Fruit fly (Drosophila melanogaster): ENCODE results near the gene loh.

Gene loh

dm6 chr2L:10468388-10468787, 26.1 kb downstream of the loh start (continued):
- TF ChIP-seq CG17829 (tag; optimal IDR thresholded peaks at IDR 0.05) = peak; percentile 37
- TF ChIP-seq CG18764 (GFP tag; optimal IDR thresholded peaks at IDR 0.05) = no peak
- TF ChIP-seq Side (GFP tag; optimal IDR thresholded peaks at IDR 0.05) = no peak
- TF ChIP-seq Elba2 (GFP tag; optimal IDR thresholded peaks at IDR 0.05) = no peak
- TF ChIP-seq Rfx (GFP tag; IDR thresholded peaks at IDR 0.05) = peak; percentile 86
- no peak for TF ChIP-seq dm (GFP tag; optimal IDR thresholded peaks at IDR 0.05)
- TF ChIP-seq CG30431 (GFP tag; optimal IDR thresholded peaks at IDR 0.05) = peak; percentile 8
- no peak for TF ChIP-seq eve (GFP tag; optimal IDR thresholded peaks at IDR 0.05)
- TF ChIP-seq Jarid2 (GFP tag; optimal IDR thresholded peaks at IDR 0.05) = no peak
- peak; percentile 6 to 8 for TF ChIP-seq chif (GFP tag; optimal IDR thresholded peaks at IDR 0.05)
- no peak for TF ChIP-seq nom (GFP tag; optimal IDR thresholded peaks at IDR 0.05)
- no peak for TF ChIP-seq Gsc (GFP tag; IDR thresholded peaks at IDR 0.05)
- peak; percentile 63 for TF ChIP-seq CG12391 (tag; optimal IDR thresholded peaks at IDR 0.05)
- no peak for TF ChIP-seq C15 (GFP tag; IDR thresholded peaks at IDR 0.05)
- peak; percentile 40 for TF ChIP-seq CG6813 (GFP tag; optimal IDR thresholded peaks at IDR 0.05)
- TF ChIP-seq dmrt99B (tag; optimal IDR thresholded peaks at IDR 0.05) = peak; percentile 70
- TF ChIP-seq sim (GFP tag; IDR thresholded peaks at IDR 0.05) = no peak
- no peak for TF ChIP-seq CG4854 (GFP tag; optimal IDR thresholded peaks at IDR 0.05)
- no peak for TF ChIP-seq CG11723 (GFP tag; optimal IDR thresholded peaks at IDR 0.05)
- TF ChIP-seq CG17361 (GFP tag; IDR thresholded peaks at IDR 0.05) = peak; percentile 36; the same call in 1 of the 3 replicates
- no peak for TF ChIP-seq Bgb (GFP tag; IDR thresholded peaks at IDR 0.05; ENCODE audit: partially characterized antibody)
- no peak for TF ChIP-seq tup (GFP tag; optimal IDR thresholded peaks at IDR 0.05)
- peak; percentile 4 for TF ChIP-seq exex (tag; optimal IDR thresholded peaks at IDR 0.05)
- TF ChIP-seq Bdp1 (GFP tag; optimal IDR thresholded peaks at IDR 0.05) = no peak
- 0 out of 2 replicates have a peak, but pooled peaks have one; percentile 18 for TF ChIP-seq CG6689 (GFP tag; IDR thresholded peaks at IDR 0.05)
- TF ChIP-seq CG42726 (GFP tag; IDR thresholded peaks at IDR 0.05; ENCODE audit: partially characterized antibody) = no peak
- TF ChIP-seq Hr51 (GFP tag; optimal IDR thresholded peaks at IDR 0.05) = peak; percentile 3 to 56
- no peak for TF ChIP-seq ato (GFP tag; IDR thresholded peaks at IDR 0.05; ENCODE audit: partially characterized antibody)
- TF ChIP-seq CG10274 (GFP tag; optimal IDR thresholded peaks at IDR 0.05) = no peak
- TF ChIP-seq YL-1 (GFP tag; optimal IDR thresholded peaks at IDR 0.05) = no peak
- peak; percentile 34 for TF ChIP-seq tin (GFP tag; optimal IDR thresholded peaks at IDR 0.05)
- TF ChIP-seq dmrt11E (tag; optimal IDR thresholded peaks at IDR 0.05) = no peak
- peak; percentile 5 for TF ChIP-seq CG12659 (GFP tag; optimal IDR thresholded peaks at IDR 0.05)
- no peak for TF ChIP-seq CTCF (GFP tag; optimal IDR thresholded peaks at IDR 0.05)
- no peak for TF ChIP-seq fu2 (GFP tag; optimal IDR thresholded peaks at IDR 0.05)
- TF ChIP-seq cwo (GFP tag; optimal IDR thresholded peaks at IDR 0.05) = no peak
- no peak for TF ChIP-seq CG6854 (GFP tag; optimal IDR thresholded peaks at IDR 0.05)
- TF ChIP-seq ind (GFP tag; optimal IDR thresholded peaks at IDR 0.05) = peak; percentile 65
- TF ChIP-seq Lim3 (GFP tag; IDR thresholded peaks at IDR 0.05) = no peak
- no peak for TF ChIP-seq CG15073 (GFP tag; optimal IDR thresholded peaks at IDR 0.05)
- TF ChIP-seq seq (GFP tag; IDR thresholded peaks at IDR 0.05) = no peak
- no peak for TF ChIP-seq Opbp (GFP tag; IDR thresholded peaks at IDR 0.05; ENCODE audit: partially characterized antibody)
- TF ChIP-seq CG12299 (tag; optimal IDR thresholded peaks at IDR 0.05) = no peak
- no peak for TF ChIP-seq Tbp (GFP tag; optimal IDR thresholded peaks at IDR 0.05)
- peak; percentile 61 for TF ChIP-seq HHEX (GFP tag; optimal IDR thresholded peaks at IDR 0.05)
- peak; percentile 27 for TF ChIP-seq B-H2 (GFP tag; optimal IDR thresholded peaks at IDR 0.05)
- no peak for TF ChIP-seq CG11696 (GFP tag; IDR thresholded peaks at IDR 0.05)
- TF ChIP-seq CG14441 (GFP tag; IDR thresholded peaks at IDR 0.05) = peak; percentile 73
- peak; percentile 71; the same call in 1 of the 2 replicates for TF ChIP-seq lmd (GFP tag; IDR thresholded peaks at IDR 0.05)
- TF ChIP-seq CG33557 (GFP tag; optimal IDR thresholded peaks at IDR 0.05) = no peak
- TF ChIP-seq toy (GFP tag; IDR thresholded peaks at IDR 0.05) = 0 out of 2 replicates have a peak, but pooled peaks have one; percentile 14
